Worm (Caenorhabditis elegans) whole organism, late embryonic: ENCODE data around the gene C27A2.7.

ENCODE experiments used
- K09A11.1 ChIP-seq: sonication (generic microtip); optimal IDR thresholded peaks from 2 replicates; lab custom pipeline; 2017; ENCODE audit warnings: antibody characterized with exemption, mild to moderate bottlenecking, missing genetic modification characterization, missing compliant biosample characterization; ENCODE audit not compliant: insufficient read depth
- Y22D7AL.16 ChIP-seq: sonication (generic microtip); optimal IDR thresholded peaks from 2 replicates; lab custom pipeline; 2016; ENCODE audit warnings: missing genetic modification characterization, missing compliant biosample characterization
- ceh-34 ChIP-seq: sonication (generic microtip); optimal IDR thresholded peaks from 2 replicates; lab custom pipeline; 2016; ENCODE audit warnings: mild to moderate bottlenecking, missing genetic modification characterization, missing compliant biosample characterization
- ceh-48 ChIP-seq: sonication (generic microtip); optimal IDR thresholded peaks from 2 replicates; lab custom pipeline; 2016; ENCODE audit warnings: missing genetic modification characterization, inconsistent platforms, missing compliant biosample characterization
- elt-2 ChIP-seq: sonication (generic microtip); optimal IDR thresholded peaks from 2 replicates; lab custom pipeline; 2016; ENCODE audit warnings: missing genetic modification reagents, missing genetic modification characterization, missing compliant biosample characterization
- fkh-10 ChIP-seq: fragments of 150-350 bp; optimal IDR thresholded peaks from 2 replicates; lab custom pipeline; 2014; ENCODE audit warnings: missing biosample characterization, missing genetic modification reagents, missing genetic modification characterization
- hlh-15 ChIP-seq: sonication (generic microtip); optimal IDR thresholded peaks from 2 replicates; lab custom pipeline; 2016; ENCODE audit warnings: missing genetic modification characterization, missing compliant biosample characterization
- nhr-11 ChIP-seq: fragments of 150-350 bp; optimal IDR thresholded peaks from 2 replicates; lab custom pipeline; 2014; ENCODE audit warnings: missing biosample characterization, missing genetic modification characterization
- pha-2 ChIP-seq: sonication (generic microtip); optimal IDR thresholded peaks from 2 replicates; lab custom pipeline; 2017; ENCODE audit warnings: mild to moderate bottlenecking, missing genetic modification characterization, missing compliant biosample characterization
- pqm-1 ChIP-seq: sonication (generic microtip); optimal IDR thresholded peaks from 2 replicates; lab custom pipeline; 2016; ENCODE audit warnings: missing genetic modification characterization, missing compliant biosample characterization

- TF ChIP-seq ceh-48 (tag; lab: Kevin White, UChicago) = no peak
- TF ChIP-seq elt-2 (tag; lab: Kevin White, UChicago) = no peak
- no peak for TF ChIP-seq Y22D7AL.16 (tag; lab: Kevin White, UChicago)
- TF ChIP-seq K09A11.1 (tag; lab: Kevin White, UChicago) = no peak
- TF ChIP-seq pqm-1 (tag; lab: Kevin White, UChicago) = no peak
- no peak for TF ChIP-seq fkh-10 (GFP tag; lab: Kevin White, UChicago)
- TF ChIP-seq pha-2 (tag; lab: Kevin White, UChicago) = no peak
- no peak for TF ChIP-seq nhr-11 (tag; lab: Kevin White, UChicago)
- no peak for TF ChIP-seq ceh-34
- TF ChIP-seq hlh-15 (tag; lab: Kevin White, UChicago) = no peak
Measured at ce11 chrII:5050776-5051175, 20.4 kb downstream of the C27A2.7 start.
